Worm (Caenorhabditis elegans): ENCODE results near the gene Y116A8C.19.

DNA sequence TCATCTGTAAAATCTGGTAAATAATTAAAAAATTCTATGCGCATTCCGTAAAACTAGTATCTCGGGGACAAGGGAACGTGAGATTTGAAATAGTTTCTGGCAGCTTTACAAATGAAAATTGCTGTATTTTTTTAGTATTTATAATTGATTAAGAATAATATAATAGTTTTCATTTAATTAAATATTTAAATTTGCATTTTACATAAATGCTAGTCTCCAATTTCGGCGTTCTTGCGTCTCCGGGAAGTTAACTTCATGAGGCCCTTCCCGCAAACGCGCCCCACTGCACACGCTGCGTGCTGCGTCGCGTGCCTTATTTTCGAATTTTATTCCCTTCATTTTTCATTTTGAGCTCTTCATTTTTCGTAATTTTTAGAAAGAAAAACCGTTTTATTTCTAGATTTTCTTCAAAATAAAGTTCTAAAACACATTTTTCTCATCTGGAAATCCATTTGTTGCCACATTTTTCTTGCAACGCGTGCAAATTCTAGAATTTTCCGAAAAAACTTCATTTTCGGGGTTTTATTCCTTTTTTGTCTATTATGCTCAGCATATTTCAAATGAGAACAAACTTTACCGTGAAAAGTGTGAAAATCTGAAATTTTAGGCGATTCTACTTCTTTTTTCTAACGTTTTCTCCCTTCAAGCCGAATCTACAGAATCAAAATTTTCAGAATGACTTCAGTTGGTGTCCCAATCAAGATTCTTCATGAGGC is 48.1 kb upstream of the Y116A8C.19 start, which contains the start of the genes snx-13 and snr-1:
- TF ChIP-seq R02D3.7 (tag; optimal IDR thresholded peaks at IDR 0.05) = no peak
- TF ChIP-seq lim-7 (GFP tag; IDR thresholded peaks at IDR 0.05) = no peak
- TF ChIP-seq F10B5.3 (tag; optimal IDR thresholded peaks at IDR 0.05) = no peak
- TF ChIP-seq dpl-1 (GFP tag; optimal IDR thresholded peaks at IDR 0.05) = peak; percentile 69
- TF ChIP-seq nhr-76 (tag; optimal IDR thresholded peaks at IDR 0.05) = no peak
- peak; percentile 3 for TF ChIP-seq F49E8.2 (tag; optimal IDR thresholded peaks at IDR 0.05; ENCODE audit: borderline replicate concordance)
- peak; percentile 80 for TF ChIP-seq dmd-9 (GFP tag; IDR thresholded peaks at IDR 0.05)
- no peak for TF ChIP-seq lin-1 (GFP tag; IDR thresholded peaks at IDR 0.05)
- TF ChIP-seq lsy-2 (tag; optimal IDR thresholded peaks at IDR 0.05) = peak; percentile 35 to 82

Data from whole organism, L4 larva.